Fruit fly (Drosophila melanogaster) whole organism, embryonic: ENCODE data around the gene ND-B18.

Experiments
- Atf-2 ChIP-seq: fragments of 200-800 bp; sonication (Bioruptor generic); optimal IDR thresholded peaks from 2 replicates; lab custom pipeline; 2016; ENCODE audit warnings: missing biosample characterization, missing genetic modification characterization
- CG11504 ChIP-seq: fragments of 200-800 bp; sonication (Bioruptor generic); optimal IDR thresholded peaks from 3 replicates; lab custom pipeline; 2019; ENCODE audit warnings: missing biosample characterization, mild to moderate bottlenecking, missing genetic modification characterization, moderate library complexity
- CG11560 ChIP-seq: fragments of 200-800 bp; sonication (Bioruptor generic); IDR thresholded peaks from 3 replicates; pipeline ENCODE4 v1.3.6; 2022; ENCODE audit warnings: missing biosample characterization, missing genetic modification characterization
- CG12659 ChIP-seq: fragments of 200-800 bp; sonication (Bioruptor generic); optimal IDR thresholded peaks from 3 replicates; lab custom pipeline; 2017; ENCODE audit warnings: mild to moderate bottlenecking, missing biosample characterization, missing genetic modification reagents, missing genetic modification characterization
- CG12769 ChIP-seq: fragments of 200-800 bp; sonication (Bioruptor generic); optimal IDR thresholded peaks from 2 replicates; lab custom pipeline; 2019; ENCODE audit warnings: missing biosample characterization, mild to moderate bottlenecking, missing genetic modification characterization, moderate library complexity
- CG13424 ChIP-seq: fragments of 200-800 bp; sonication (Bioruptor generic); optimal IDR thresholded peaks from 2 replicates; lab custom pipeline; 2019; ENCODE audit warnings: missing biosample characterization, mild to moderate bottlenecking, missing genetic modification characterization, moderate library complexity
- CG14710 ChIP-seq: fragments of 200-800 bp; sonication (Bioruptor generic); optimal IDR thresholded peaks from 3 replicates; lab custom pipeline; 2019; ENCODE audit warnings: missing biosample characterization, mild to moderate bottlenecking, missing genetic modification characterization, moderate library complexity
- CG15073 ChIP-seq: fragments of 200-800 bp; sonication (Bioruptor generic); optimal IDR thresholded peaks from 2 replicates; lab custom pipeline; 2016; ENCODE audit warnings: missing biosample characterization, missing genetic modification characterization
- CG15601 ChIP-seq: fragments of 200-800 bp; sonication (Bioruptor generic); optimal IDR thresholded peaks from 3 replicates; lab custom pipeline; 2019; ENCODE audit warnings: missing biosample characterization, mild to moderate bottlenecking, missing genetic modification characterization, moderate library complexity
- CG17361 ChIP-seq: fragments of 200-800 bp; sonication (Bioruptor generic); IDR thresholded peaks from 3 replicates; pipeline ENCODE4 v1.3.6; 2022; ENCODE audit warnings: missing biosample characterization, missing genetic modification characterization
- CG17829 ChIP-seq: fragments of 200-800 bp; optimal IDR thresholded peaks from 2 replicates; lab custom pipeline; 2019; ENCODE audit warnings: missing biosample characterization, mild to moderate bottlenecking, missing genetic modification characterization, moderate library complexity
- CG18599 ChIP-seq: fragments of 200-800 bp; sonication (Bioruptor generic); optimal IDR thresholded peaks from 3 replicates; lab custom pipeline; 2017; ENCODE audit warnings: missing biosample characterization, missing genetic modification characterization, mild to moderate bottlenecking, moderate library complexity, missing genetic modification reagents
- CG2116 ChIP-seq: fragments of 200-800 bp; sonication (Bioruptor generic); optimal IDR thresholded peaks from 3 replicates; lab custom pipeline; 2018; ENCODE audit warnings: missing biosample characterization, mild to moderate bottlenecking, missing genetic modification characterization
- CG2199 ChIP-seq: fragments of 200-800 bp; sonication (Bioruptor generic); IDR thresholded peaks from 3 replicates; pipeline ENCODE4 v1.3.6; 2022; ENCODE audit warnings: missing biosample characterization, missing genetic modification characterization
- CG3847 ChIP-seq: fragments of 200-800 bp; sonication (Bioruptor generic); IDR thresholded peaks from 2 replicates; pipeline ENCODE4 v1.3.6; 2022; ENCODE audit warnings: missing biosample characterization, missing genetic modification characterization
- CG4282 ChIP-seq: fragments of 200-800 bp; sonication (Bioruptor generic); optimal IDR thresholded peaks from 2 replicates; lab custom pipeline; 2016; ENCODE audit warnings: missing biosample characterization, missing genetic modification characterization
- CG7963 ChIP-seq: fragments of 200-800 bp; sonication (Bioruptor generic); IDR thresholded peaks from 3 replicates; pipeline ENCODE4 v1.3.6; 2022; ENCODE audit warnings: missing biosample characterization, missing genetic modification characterization; ENCODE audit not compliant: partially characterized antibody
- CG9609 ChIP-seq: fragments of 200-800 bp; sonication (Bioruptor generic); optimal IDR thresholded peaks from 3 replicates; lab custom pipeline; 2016; ENCODE audit warnings: missing biosample characterization, missing genetic modification characterization
- D19A ChIP-seq: fragments of 200-800 bp; optimal IDR thresholded peaks from 3 replicates; lab custom pipeline; 2019; ENCODE audit warnings: missing biosample characterization, mild to moderate bottlenecking, missing genetic modification characterization, moderate library complexity
- Dfd ChIP-seq, 2 experiments: fragments of >200 bp; optimal IDR thresholded peaks; 2 replicates each; lab custom pipeline; 2017; ENCODE audit warnings: missing biosample characterization in 2 of 2, missing genetic modification characterization in 2 of 2
- Doc3 ChIP-seq: fragments of 200-800 bp; sonication (Bioruptor generic); IDR thresholded peaks from 3 replicates; pipeline ENCODE4 v1.3.6; 2022; ENCODE audit warnings: missing biosample characterization, missing genetic modification characterization; ENCODE audit not compliant: partially characterized antibody
- Elba2 ChIP-seq: fragments of 200-800 bp; sonication (Bioruptor generic); optimal IDR thresholded peaks from 3 replicates; lab custom pipeline; 2016; ENCODE audit warnings: missing biosample characterization, missing genetic modification characterization
- Oli ChIP-seq: fragments of 200-800 bp; sonication (Bioruptor generic); optimal IDR thresholded peaks from 2 replicates; lab custom pipeline; 2018; ENCODE audit warnings: missing biosample characterization, mild to moderate bottlenecking, missing genetic modification characterization, moderate library complexity
- Rx ChIP-seq: fragments of 200-800 bp; sonication (Bioruptor generic); IDR thresholded peaks from 2 replicates; pipeline ENCODE4 v1.3.6; 2022; ENCODE audit warnings: missing biosample characterization, missing genetic modification characterization
- Sry-β ChIP-seq: fragments of 200-800 bp; sonication (Bioruptor generic); optimal IDR thresholded peaks from 2 replicates; lab custom pipeline; 2018; ENCODE audit warnings: missing biosample characterization, mild to moderate bottlenecking, missing genetic modification characterization, moderate library complexity
- Stat92E ChIP-seq, 3 experiments: fragments of >200 bp in 2 of 3; fragments of 200-800 bp in 1 of 3; sonication (Bioruptor generic) in 1 of 3; optimal IDR thresholded peaks; 2 replicates each; lab custom pipeline; 2017 to 2019; ENCODE audit warnings: missing biosample characterization in 3 of 3, missing genetic modification characterization in 3 of 3, mild to moderate bottlenecking in 1 of 3, moderate library complexity in 1 of 3
- Xbp1 ChIP-seq: fragments of 200-800 bp; sonication (Bioruptor generic); optimal IDR thresholded peaks from 3 replicates; lab custom pipeline; 2016; ENCODE audit warnings: missing biosample characterization, mild to moderate bottlenecking, missing genetic modification characterization
- abd-A ChIP-seq: fragments of 200-800 bp; sonication (Bioruptor generic); optimal IDR thresholded peaks from 3 replicates; lab custom pipeline; 2019; ENCODE audit warnings: missing biosample characterization, mild to moderate bottlenecking, missing genetic modification characterization, moderate library complexity
- al ChIP-seq: fragments of 200-800 bp; sonication (Bioruptor generic); IDR thresholded peaks from 2 replicates; pipeline ENCODE4 v1.3.6; 2022; ENCODE audit warnings: missing biosample characterization, missing genetic modification characterization
- ash1 ChIP-seq: fragments of 200-800 bp; sonication (Bioruptor generic); optimal IDR thresholded peaks from 2 replicates; lab custom pipeline; 2018; ENCODE audit warnings: missing biosample characterization, mild to moderate bottlenecking, missing genetic modification characterization
- chinmo ChIP-seq: fragments of 200-800 bp; sonication (Bioruptor generic); IDR thresholded peaks from 4 replicates; pipeline ENCODE4 v1.3.6; 2022; ENCODE audit warnings: missing biosample characterization, missing genetic modification characterization; ENCODE audit not compliant: partially characterized antibody
- ci ChIP-seq: fragments of 200-800 bp; sonication (Bioruptor generic); IDR thresholded peaks from 3 replicates; pipeline ENCODE4 v1.3.6; 2022; ENCODE audit warnings: missing biosample characterization, missing genetic modification characterization
- croc ChIP-seq: fragments of 200-800 bp; sonication (Bioruptor generic); conservative IDR thresholded peaks from 3 replicates; pipeline ENCODE4 v1.3.6; 2022; ENCODE audit warnings: missing biosample characterization, missing genetic modification characterization
- da ChIP-seq: fragments of 200-800 bp; sonication (Bioruptor generic); optimal IDR thresholded peaks from 2 replicates; lab custom pipeline; 2016; ENCODE audit warnings: missing biosample characterization, missing genetic modification characterization
- exex ChIP-seq: fragments of 200-800 bp; sonication (Bioruptor generic); optimal IDR thresholded peaks from 4 replicates; lab custom pipeline; 2018; ENCODE audit warnings: missing biosample characterization, mild to moderate bottlenecking, missing genetic modification characterization, moderate library complexity
- lola ChIP-seq, 3 experiments: fragments of >200 bp in 2 of 3; fragments of 200-800 bp in 1 of 3; sonication (Bioruptor generic) in 1 of 3; optimal IDR thresholded peaks; 2 replicates each; lab custom pipeline; 2017 to 2019; ENCODE audit warnings: missing biosample characterization in 3 of 3, missing genetic modification characterization in 3 of 3, mild to moderate bottlenecking in 1 of 3, moderate library complexity in 1 of 3
- onecut ChIP-seq: fragments of 200-800 bp; sonication (Bioruptor generic); IDR thresholded peaks from 2 replicates; pipeline ENCODE4 v1.3.6; 2022; ENCODE audit warnings: missing biosample characterization, missing genetic modification characterization
- org-1 ChIP-seq: fragments of 200-800 bp; sonication (Bioruptor generic); optimal IDR thresholded peaks from 2 replicates; lab custom pipeline; 2017; ENCODE audit warnings: missing biosample characterization, missing genetic modification characterization
- prd ChIP-seq, 3 experiments: fragments of >200 bp in 2 of 3; fragments of 200-800 bp in 1 of 3; sonication (Bioruptor generic) in 1 of 3; optimal IDR thresholded peaks in 2 of 3; IDR thresholded peaks in 1 of 3; 2 replicates in 2 of 3; 3 replicates in 1 of 3; pipeline versions ENCODE4 v1.3.6 to Lab custom; 2017 to 2022; ENCODE audit warnings: missing biosample characterization in 1 of 3, missing genetic modification characterization in 1 of 3
- row ChIP-seq: fragments of 200-800 bp; sonication (Bioruptor generic); IDR thresholded peaks from 3 replicates; pipeline ENCODE4 v1.3.6; 2022; ENCODE audit warnings: missing biosample characterization, missing genetic modification characterization
- run ChIP-seq: fragments of 200-800 bp; sonication (Bioruptor generic); optimal IDR thresholded peaks from 3 replicates; lab custom pipeline; 2018; ENCODE audit warnings: missing biosample characterization, mild to moderate bottlenecking, missing genetic modification characterization
- schlank ChIP-seq: fragments of 200-800 bp; sonication (Bioruptor generic); optimal IDR thresholded peaks from 2 replicates; lab custom pipeline; 2018; ENCODE audit warnings: missing biosample characterization, mild to moderate bottlenecking, missing genetic modification characterization
- seq ChIP-seq: fragments of 200-800 bp; sonication (Bioruptor generic); IDR thresholded peaks from 2 replicates; pipeline ENCODE4 v1.3.6; 2022; ENCODE audit warnings: missing biosample characterization, missing genetic modification characterization
- sob ChIP-seq: fragments of 200-800 bp; sonication (Bioruptor generic); IDR thresholded peaks from 2 replicates; pipeline ENCODE4 v1.3.6; 2022; ENCODE audit warnings: missing biosample characterization, missing genetic modification characterization
- stwl ChIP-seq: fragments of 200-800 bp; sonication (Bioruptor generic); optimal IDR thresholded peaks from 3 replicates; lab custom pipeline; 2018; ENCODE audit warnings: missing biosample characterization, mild to moderate bottlenecking, missing genetic modification characterization, moderate library complexity
- tll ChIP-seq, 2 experiments: fragments of 200-800 bp in 1 of 2; fragments of >200 bp in 1 of 2; sonication (Bioruptor generic) in 1 of 2; optimal IDR thresholded peaks; 2 replicates each; lab custom pipeline; 2017 to 2019; ENCODE audit warnings: missing biosample characterization in 2 of 2, missing genetic modification characterization in 2 of 2, mild to moderate bottlenecking in 1 of 2, moderate library complexity in 1 of 2
- wek ChIP-seq: fragments of 200-800 bp; sonication (Bioruptor generic); optimal IDR thresholded peaks from 3 replicates; lab custom pipeline; 2018; ENCODE audit warnings: missing biosample characterization, mild to moderate bottlenecking, missing genetic modification characterization, moderate library complexity
- zen ChIP-seq: fragments of 200-800 bp; sonication (Bioruptor generic); optimal IDR thresholded peaks from 3 replicates; lab custom pipeline; 2018; ENCODE audit warnings: missing biosample characterization, mild to moderate bottlenecking, missing genetic modification characterization, moderate library complexity

Gene ND-B18

DNA sequence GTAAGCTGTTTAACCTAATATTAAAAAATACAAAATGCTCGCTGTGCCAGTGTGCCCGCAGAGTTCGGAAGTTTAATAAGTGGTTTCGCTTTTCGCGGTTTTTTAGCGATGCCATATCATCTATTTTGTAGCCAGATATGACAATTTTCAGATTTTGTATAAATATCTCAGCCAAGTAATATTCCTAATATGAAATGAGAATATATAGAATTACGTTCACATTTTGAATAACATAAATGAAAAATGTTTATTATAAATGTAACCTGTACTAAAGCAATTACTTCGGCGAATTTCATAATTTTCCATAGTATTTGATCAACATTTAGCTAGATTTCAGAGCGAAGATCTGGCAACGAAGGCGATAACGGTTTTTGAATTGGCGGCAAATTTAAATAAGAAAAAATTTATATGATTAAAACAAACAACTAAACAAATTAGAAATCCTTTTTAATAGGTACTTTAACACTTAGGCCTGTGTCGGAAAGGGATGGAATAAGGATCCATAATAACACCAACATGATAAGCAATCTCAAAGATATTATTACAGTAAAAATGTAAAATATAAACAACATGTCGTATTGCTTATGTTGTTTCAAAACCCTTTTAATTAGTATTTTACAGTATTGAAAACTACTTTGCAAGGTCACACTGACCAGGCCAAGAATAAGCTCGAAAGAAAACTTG, 3.0 kb downstream of the ND-B18 start, which contains the start of the genes opm and dob (continued):
- TF ChIP-seq Xbp1 (GFP tag; lab: Kevin White, UChicago) (no peak), CG4282 (GFP tag; lab: Kevin White, UChicago) (no peak), Sry-β (GFP tag; lab: Kevin White, UChicago) (peak; percentile 95), CG2116 (GFP tag; lab: Kevin White, UChicago) (peak; percentile 42), CG2199 (GFP tag; lab: Robert Waterston, UW) (no peak), D19A (tag; lab: Kevin White, UChicago) (no peak), Rx (GFP tag; lab: Robert Waterston, UW) (no peak), CG13424 (tag; lab: Kevin White, UChicago) (peak; percentile 43), exex (tag; lab: Kevin White, UChicago) (peak; percentile 18), Stat92E (GFP tag; optimal IDR thresholded peaks at IDR 0.05; lab: Kevin White, UChicago) (no peak), org-1 (no peak), CG15073 (GFP tag; lab: Kevin White, UChicago) (no peak), Dfd (GFP tag; optimal IDR thresholded peaks at IDR 0.05; lab: Kevin White, UChicago) (no peak), seq (GFP tag; lab: Robert Waterston, UW) (no peak), ci (GFP tag; lab: Robert Waterston, UW) (no peak), CG7963 (no peak), Doc3 (GFP tag; lab: Robert Waterston, UW) (no peak), CG3847 (GFP tag; lab: Robert Waterston, UW) (0 out of 2 replicates have a peak, but pooled peaks have one; percentile 23), CG14710 (peak; percentile 80), Oli (tag; lab: Kevin White, UChicago) (no peak), CG12769 (no peak), CG17361 (GFP tag; lab: Robert Waterston, UW) (peak; percentile 56), CG18599 (GFP tag; lab: Kevin White, UChicago) (no peak), CG11560 (tag; lab: Robert Waterston, UW) (no peak), wek (no peak), schlank (tag; lab: Kevin White, UChicago) (no peak), abd-A (tag; lab: Kevin White, UChicago) (no peak), CG9609 (GFP tag; lab: Kevin White, UChicago) (no peak), tll (GFP tag; optimal IDR thresholded peaks at IDR 0.05; lab: Kevin White, UChicago) (no peak), CG15601 (peak; percentile 28), CG12659 (GFP tag; lab: Kevin White, UChicago) (peak; percentile 59), prd (optimal IDR thresholded peaks at IDR 0.05; lab: Kevin White, UChicago) (no peak), prd (GFP tag; IDR thresholded peaks at IDR 0.05; lab: Robert Waterston, UW) (0 out of 3 replicates have a peak, but pooled peaks have one; percentile 4), al (GFP tag; lab: Robert Waterston, UW) (no peak), onecut (GFP tag; lab: Robert Waterston, UW) (no peak), chinmo (GFP tag; lab: Robert Waterston, UW) (no peak), lola (GFP tag; optimal IDR thresholded peaks at IDR 0.05; lab: Kevin White, UChicago) (peak in 1 of 3 experiments; percentile 43), Elba2 (GFP tag; lab: Kevin White, UChicago) (no peak), croc (no peak), run (tag; lab: Kevin White, UChicago) (no peak), CG11504 (peak; percentile 56), Atf-2 (no peak), stwl (tag; lab: Kevin White, UChicago) (peak; percentile 22), zen (tag; lab: Kevin White, UChicago) (peak; percentile 24), sob (no peak), row (GFP tag; lab: Robert Waterston, UW) (peak; percentile 75), CG17829 (tag; lab: Kevin White, UChicago) (peak; percentile 35), da (GFP tag; lab: Kevin White, UChicago) (no peak), ash1 (GFP tag; lab: Kevin White, UChicago) (no peak)
